Fruit fly (Drosophila melanogaster): ENCODE measurements around the gene MED30.

The MED30 gene

dm6 chr3L:642146-642864 lies 11.6 kb downstream of the MED30 start (continued):
- TF ChIP-seq CG6689 (GFP tag; IDR thresholded peaks at IDR 0.05) (peak; percentile 44; the same call in 1 of the 2 replicates), row (GFP tag; IDR thresholded peaks at IDR 0.05) (peak; percentile 65), CG8944 (GFP tag; optimal IDR thresholded peaks at IDR 0.05) (no peak), Hr3 (GFP tag; optimal IDR thresholded peaks at IDR 0.05) (peak; percentile 61), CG18599 (GFP tag; optimal IDR thresholded peaks at IDR 0.05) (peak; percentile 50), CG12391 (tag; optimal IDR thresholded peaks at IDR 0.05) (peak; percentile 70), Sox102F (GFP tag; optimal IDR thresholded peaks at IDR 0.05) (peak; percentile 72), CG15696 (tag; optimal IDR thresholded peaks at IDR 0.05) (peak; percentile 43), toy (GFP tag; IDR thresholded peaks at IDR 0.05) (no peak), esg (GFP tag; conservative IDR thresholded peaks at IDR 0.05) (peak; percentile 42), CG11093 (GFP tag; IDR thresholded peaks at IDR 0.05) (0 out of 3 replicates have a peak, but pooled peaks have one; percentile 19), Sry-β (GFP tag; optimal IDR thresholded peaks at IDR 0.05) (peak; percentile 31), Fer1 (GFP tag; optimal IDR thresholded peaks at IDR 0.05) (peak; percentile 54), HLH4C (GFP tag; IDR thresholded peaks at IDR 0.05; ENCODE audit: partially characterized antibody) (no peak), CG8290 (GFP tag; optimal IDR thresholded peaks at IDR 0.05) (peak; percentile 3), CG8290 (tag; optimal IDR thresholded peaks at IDR 0.05) (no peak), fd3F (GFP tag; optimal IDR thresholded peaks at IDR 0.05) (peak; percentile 8)

dm6 chr3L:641436-641835 lies 12.5 kb downstream of the MED30 start:
- TF ChIP-seq Meics (GFP tag; optimal IDR thresholded peaks at IDR 0.05) (no peak), Mrtf (GFP tag; IDR thresholded peaks at IDR 0.05) (no peak), Usf (GFP tag; optimal IDR thresholded peaks at IDR 0.05) (no peak), nau (GFP tag; optimal IDR thresholded peaks at IDR 0.05) (no peak), NFAT (GFP tag; IDR thresholded peaks at IDR 0.05) (0 out of 2 replicates have a peak, but pooled peaks have one; percentile 6), BtbVII (GFP tag; optimal IDR thresholded peaks at IDR 0.05) (no peak), yki (optimal IDR thresholded peaks at IDR 0.05) (no peak), crc (GFP tag; optimal IDR thresholded peaks at IDR 0.05) (no peak), CG16813 (GFP tag; IDR thresholded peaks at IDR 0.05; ENCODE audit: partially characterized antibody) (no peak), inv (GFP tag; IDR thresholded peaks at IDR 0.05; ENCODE audit: partially characterized antibody) (no peak), org-1 (GFP tag; optimal IDR thresholded peaks at IDR 0.05) (no peak), Ets97D (GFP tag; optimal IDR thresholded peaks at IDR 0.05) (no peak), Hr51 (GFP tag; optimal IDR thresholded peaks at IDR 0.05) (no peak), lilli (GFP tag; optimal IDR thresholded peaks at IDR 0.05) (no peak), CG8924 (tag; optimal IDR thresholded peaks at IDR 0.05) (no peak), CG5953 (GFP tag; IDR thresholded peaks at IDR 0.05) (0 out of 2 replicates have a peak, but pooled peaks have one; percentile 10), Lpt (GFP tag; optimal IDR thresholded peaks at IDR 0.05) (no peak), E2f1 (GFP tag; IDR thresholded peaks at IDR 0.05) (peak; percentile 22; the same call in 1 of the 2 replicates), ATbp (GFP tag; optimal IDR thresholded peaks at IDR 0.05) (no peak), Doc3 (GFP tag; IDR thresholded peaks at IDR 0.05; ENCODE audit: partially characterized antibody) (no peak), Ada2b (GFP tag; IDR thresholded peaks at IDR 0.05) (no peak), CG18262 (tag; optimal IDR thresholded peaks at IDR 0.05) (no peak), klu (GFP tag; IDR thresholded peaks at IDR 0.05) (no peak), CG33213 (GFP tag; optimal IDR thresholded peaks at IDR 0.05) (no peak), Blimp-1 (GFP tag; optimal IDR thresholded peaks at IDR 0.05) (no peak), CG33557 (GFP tag; optimal IDR thresholded peaks at IDR 0.05) (no peak), D19B (GFP tag; optimal IDR thresholded peaks at IDR 0.05) (no peak), stwl (tag; optimal IDR thresholded peaks at IDR 0.05) (no peak), CG7357 (GFP tag; IDR thresholded peaks at IDR 0.05) (no peak), CG10565 (GFP tag; optimal IDR thresholded peaks at IDR 0.05) (no peak), HLHmδ (GFP tag; optimal IDR thresholded peaks at IDR 0.05) (peak; percentile 27), Bteb2 (GFP tag; optimal IDR thresholded peaks at IDR 0.05) (no peak), vnd (GFP tag; IDR thresholded peaks at IDR 0.05; ENCODE audit: partially characterized antibody) (no peak)

All from whole organism, embryonic.